Worm (Caenorhabditis elegans) whole organism, young adult: ENCODE results near the gene tbg-1.

ENCODE experiments used
- B0261.1 ChIP-seq: sonication (generic microtip); optimal IDR thresholded peaks from 2 replicates; lab custom pipeline; 2016; ENCODE audit warnings: mild to moderate bottlenecking, missing genetic modification characterization, moderate library complexity, missing compliant biosample characterization
- Y95B8A.8 ChIP-seq: fragments of 200-800 bp; sonication (Bioruptor generic); IDR thresholded peaks from 2 replicates; pipeline ENCODE4 v1.3.6; 2022; ENCODE audit warnings: missing genetic modification reagents, missing genetic modification characterization, missing compliant biosample characterization
- dpl-1 ChIP-seq: fragments of 150-350 bp; optimal IDR thresholded peaks from 2 replicates; lab custom pipeline; 2014; ENCODE audit warnings: missing biosample characterization, missing genetic modification reagents, missing genetic modification characterization
- mel-28 ChIP-seq: sonication (generic microtip); optimal IDR thresholded peaks from 2 replicates; lab custom pipeline; 2016; ENCODE audit warnings: borderline replicate concordance, mild to moderate bottlenecking, missing genetic modification characterization, missing compliant biosample characterization
- ztf-18 ChIP-seq: sonication (generic microtip); optimal IDR thresholded peaks from 2 replicates; lab custom pipeline; 2016; ENCODE audit warnings: missing genotype, mild to moderate bottlenecking, missing genetic modification characterization, missing compliant biosample characterization

DNA sequence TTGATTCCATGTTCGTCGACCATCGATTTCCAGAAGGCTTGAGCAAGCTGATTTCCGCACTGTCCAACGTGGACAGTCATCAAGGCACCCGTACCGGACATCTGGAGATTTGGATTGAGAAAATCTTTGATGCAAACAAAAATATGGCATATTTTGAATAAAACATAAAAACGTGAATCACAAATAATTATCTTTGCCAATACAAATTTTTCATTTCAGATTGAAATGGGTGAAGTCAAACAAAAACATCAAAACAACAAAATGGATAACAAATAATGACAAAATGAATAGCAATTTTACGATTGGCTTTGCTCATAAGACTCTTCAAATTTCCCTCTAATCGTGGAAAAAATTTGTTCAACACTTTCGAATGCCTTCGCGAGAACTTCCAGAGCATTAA is at the start of gene tbg-1:
- no peak for TF ChIP-seq dpl-1 (GFP tag; lab: Kevin White, UChicago)
- TF ChIP-seq B0261.1, result no peak
- no peak for TF ChIP-seq Y95B8A.8 (GFP tag; lab: Robert Waterston, UW)
- no peak for TF ChIP-seq ztf-18 (tag; lab: Kevin White, UChicago)
- TF ChIP-seq mel-28, result no peak
